Worm (Caenorhabditis elegans) whole organism, L4 larva: ENCODE data around the gene R04E5.9.

ENCODE experiments used
- Y48G9A.11 ChIP-seq: fragments of 200-800 bp; sonication (Bioruptor generic); IDR thresholded peaks from 2 replicates; pipeline ENCODE4 v1.3.6; 2022; ENCODE audit warnings: missing genetic modification reagents, missing genetic modification characterization, missing compliant biosample characterization
- ZK337.2 ChIP-seq: fragments of 200-800 bp; sonication (Bioruptor generic); IDR thresholded peaks from 2 replicates; pipeline ENCODE4 v1.3.6; 2022; ENCODE audit warnings: missing genetic modification reagents, missing genetic modification characterization, missing compliant biosample characterization
- aha-1 ChIP-seq: fragments of 150-350 bp; peaks from one replicate; lab custom pipeline; 2014; ENCODE audit warnings: missing biosample characterization, missing genetic modification characterization
- arid-1 ChIP-seq: fragments of 200-800 bp; sonication (Bioruptor generic); conservative IDR thresholded peaks from 2 replicates; pipeline ENCODE4 v1.3.6; 2022; ENCODE audit warnings: missing genetic modification reagents, missing genetic modification characterization, missing compliant biosample characterization
- ceh-20 ChIP-seq: fragments of 200-800 bp; sonication (Bioruptor generic); IDR thresholded peaks from 2 replicates; pipeline ENCODE4 v1.3.6; 2022; ENCODE audit warnings: missing genetic modification reagents, missing genetic modification characterization, missing compliant biosample characterization
- ces-1 ChIP-seq: fragments of 150-350 bp; sonication (generic microtip); optimal IDR thresholded peaks from 4 replicates; lab custom pipeline; 2014; ENCODE audit warnings: missing biosample characterization, missing genetic modification reagents, missing genetic modification characterization
- ctbp-1 ChIP-seq: fragments of 200-800 bp; sonication (Bioruptor generic); IDR thresholded peaks from 2 replicates; pipeline ENCODE4 v1.3.6; 2022; ENCODE audit warnings: missing genetic modification reagents, missing genetic modification characterization, missing compliant biosample characterization
- daf-16 ChIP-seq, 3 experiments: sonication (generic microtip); optimal IDR thresholded peaks; 2 replicates each; lab custom pipeline; 2016 to 2017; ENCODE audit warnings: missing genetic modification characterization in 3 of 3, missing genetic modification reagents in 3 of 3, mild to moderate bottlenecking in 2 of 3, missing compliant biosample characterization in 2 of 3, missing biosample characterization in 1 of 3, moderate library complexity in 1 of 3
- daf-19 ChIP-seq: fragments of 200-800 bp; sonication (Bioruptor generic); conservative IDR thresholded peaks from 2 replicates; pipeline ENCODE4 v1.3.6; 2022; ENCODE audit warnings: missing genetic modification characterization, missing compliant biosample characterization
- dmd-6 ChIP-seq: fragments of 200-800 bp; sonication (Bioruptor generic); IDR thresholded peaks from 2 replicates; pipeline ENCODE4 v1.3.6; 2022; ENCODE audit warnings: missing genetic modification reagents, missing genetic modification characterization, missing compliant biosample characterization
- dmd-8 ChIP-seq: fragments of 200-800 bp; sonication (Bioruptor generic); IDR thresholded peaks from 2 replicates; pipeline ENCODE4 v1.3.6; 2022; ENCODE audit warnings: missing genetic modification characterization, missing compliant biosample characterization
- duxl-1 ChIP-seq: sonication (generic microtip); optimal IDR thresholded peaks from 2 replicates; lab custom pipeline; 2016; ENCODE audit warnings: mild to moderate bottlenecking, missing genetic modification characterization, moderate library complexity, missing compliant biosample characterization; ENCODE audit not compliant: poor library complexity
- dve-1 ChIP-seq: sonication (generic microtip); optimal IDR thresholded peaks from 2 replicates; lab custom pipeline; 2017; ENCODE audit warnings: antibody characterized with exemption, mild to moderate bottlenecking, missing genetic modification characterization, missing compliant biosample characterization; ENCODE audit not compliant: insufficient read depth
- egl-43 ChIP-seq: fragments of 200-800 bp; sonication (Bioruptor generic); IDR thresholded peaks from 2 replicates; pipeline ENCODE4 v1.3.6; 2022; ENCODE audit warnings: missing genetic modification reagents, missing genetic modification characterization, missing compliant biosample characterization
- fkh-10 ChIP-seq: fragments of 150-350 bp; optimal IDR thresholded peaks from 2 replicates; lab custom pipeline; 2014; ENCODE audit warnings: missing biosample characterization, missing genetic modification reagents, missing genetic modification characterization
- hif-1 ChIP-seq, 2 experiments: sonication (generic microtip); optimal IDR thresholded peaks; 2 replicates each; lab custom pipeline; 2016 to 2017; ENCODE audit warnings: missing compliant biosample characterization in 2 of 2, missing genetic modification characterization in 2 of 2, missing genetic modification reagents in 2 of 2, missing genotype in 2 of 2, mild to moderate bottlenecking in 1 of 2
- hlh-11 ChIP-seq: fragments of 200-800 bp; sonication (Bioruptor generic); optimal IDR thresholded peaks from 2 replicates; lab custom pipeline; 2018; ENCODE audit warnings: mild to moderate bottlenecking, missing genetic modification characterization, missing compliant biosample characterization
- hmg-1.1 ChIP-seq: fragments of 200-800 bp; sonication (Bioruptor generic); IDR thresholded peaks from 2 replicates; pipeline ENCODE4 v1.3.6; 2022; ENCODE audit warnings: missing genetic modification reagents, missing genetic modification characterization, missing compliant biosample characterization
- lim-7 ChIP-seq: fragments of 200-800 bp; sonication (Bioruptor generic); IDR thresholded peaks from 2 replicates; pipeline ENCODE4 v1.3.6; 2022; ENCODE audit warnings: missing genetic modification characterization, missing compliant biosample characterization
- lin-38 ChIP-seq: fragments of 200-800 bp; sonication (Bioruptor generic); IDR thresholded peaks from 2 replicates; pipeline ENCODE4 v1.3.6; 2022; ENCODE audit warnings: missing genetic modification reagents, missing genetic modification characterization, missing compliant biosample characterization
- lir-3 ChIP-seq: sonication (generic microtip); optimal IDR thresholded peaks from 2 replicates; lab custom pipeline; 2016; ENCODE audit warnings: mild to moderate bottlenecking, missing genetic modification characterization, missing compliant biosample characterization
- lsy-2 ChIP-seq, 2 experiments: fragments of 150-350 bp in 1 of 2; sonication (generic microtip) in 1 of 2; optimal IDR thresholded peaks; 2 replicates each; lab custom pipeline; 2014 to 2017; ENCODE audit warnings: missing biosample characterization in 2 of 2, missing genetic modification characterization in 2 of 2
- mxl-2 ChIP-seq: fragments of 200-800 bp; sonication (Bioruptor generic); conservative IDR thresholded peaks from 2 replicates; pipeline ENCODE4 v1.3.6; 2022; ENCODE audit warnings: missing genetic modification reagents, missing genetic modification characterization, missing compliant biosample characterization
- mxl-3 ChIP-seq: fragments of 200-800 bp; sonication (Bioruptor generic); optimal IDR thresholded peaks from 2 replicates; lab custom pipeline; 2018; ENCODE audit warnings: mild to moderate bottlenecking, missing genetic modification characterization, missing compliant biosample characterization
- nhr-10 ChIP-seq: fragments of 150-350 bp; optimal IDR thresholded peaks from 2 replicates; lab custom pipeline; 2014; ENCODE audit warnings: missing biosample characterization, missing genetic modification characterization
- nhr-11 ChIP-seq: fragments of 150-350 bp; optimal IDR thresholded peaks from 2 replicates; lab custom pipeline; 2014; ENCODE audit warnings: missing biosample characterization, missing genetic modification characterization
- nhr-41 ChIP-seq: fragments of 200-800 bp; sonication (Bioruptor generic); IDR thresholded peaks from 2 replicates; pipeline ENCODE4 v1.3.6; 2022; ENCODE audit warnings: missing genetic modification reagents, missing genetic modification characterization, missing compliant biosample characterization
- nhr-76 ChIP-seq: fragments of 150-350 bp; optimal IDR thresholded peaks from 2 replicates; lab custom pipeline; 2014; ENCODE audit warnings: missing biosample characterization, missing genetic modification characterization
- php-3 ChIP-seq: fragments of 200-800 bp; sonication (Bioruptor generic); IDR thresholded peaks from 2 replicates; pipeline ENCODE4 v1.3.6; 2022; ENCODE audit warnings: missing genetic modification reagents, missing genetic modification characterization, missing compliant biosample characterization
- pqm-1 ChIP-seq: sonication (generic microtip); optimal IDR thresholded peaks from 2 replicates; lab custom pipeline; 2017; ENCODE audit warnings: missing biosample characterization, missing genetic modification characterization
- set-16 ChIP-seq: fragments of 200-800 bp; sonication (Bioruptor generic); IDR thresholded peaks from 2 replicates; pipeline ENCODE4 v1.3.6; 2022; ENCODE audit warnings: missing genetic modification reagents, missing genetic modification characterization, missing compliant biosample characterization
- snpc-4 ChIP-seq: fragments of 150-350 bp; optimal IDR thresholded peaks from 2 replicates; lab custom pipeline; 2014; ENCODE audit warnings: missing biosample characterization, missing genetic modification characterization
- unc-62 ChIP-seq, 3 experiments: fragments of 150-350 bp in 1 of 3; sonication (generic microtip); optimal IDR thresholded peaks in 2 of 3; peaks in 1 of 3; 1 replicate in 1 of 3; 2 replicates in 2 of 3; lab custom pipeline; 2014 to 2017; ENCODE audit warnings: missing biosample characterization in 3 of 3, missing genetic modification characterization in 3 of 3, missing genetic modification reagents in 3 of 3, missing genotype in 1 of 3
- zfp-3 ChIP-seq: fragments of 200-800 bp; sonication (Bioruptor generic); conservative IDR thresholded peaks from 2 replicates; pipeline ENCODE4 v1.3.6; 2022; ENCODE audit warnings: missing genetic modification reagents, missing genetic modification characterization, missing compliant biosample characterization

Gene R04E5.9

ce11 chrX:8806070-8806799 lies 4.7 kb downstream of the R04E5.9 start, which contains the start of gene R04E5.8 (continued):
- TF ChIP-seq lim-7 (GFP tag; lab: Robert Waterston, UW) (no peak), pqm-1 (tag; lab: Kevin White, UChicago) (no peak), ZK337.2 (GFP tag; lab: Robert Waterston, UW) (no peak), mxl-2 (no peak), ceh-20 (0 out of 2 replicates have a peak, but pooled peaks have one; percentile 27), arid-1 (GFP tag; lab: Robert Waterston, UW) (no peak), dve-1 (tag; lab: Kevin White, UChicago) (no peak), lin-38 (peak; percentile 25; the same call in 1 of the 2 replicates), hmg-1.1 (GFP tag; lab: Robert Waterston, UW) (peak; percentile 58), nhr-10 (no peak), nhr-11 (tag; lab: Kevin White, UChicago) (peak; percentile 25), nhr-41 (GFP tag; lab: Robert Waterston, UW) (no peak), zfp-3 (GFP tag; lab: Robert Waterston, UW) (no peak), hif-1 (tag; optimal IDR thresholded peaks at IDR 0.05; lab: Kevin White, UChicago) (peak in 1 of 2 experiments; percentile 48), dmd-6 (GFP tag; lab: Robert Waterston, UW) (0 out of 2 replicates have a peak, but pooled peaks have one; percentile 14), mxl-3 (GFP tag; lab: Kevin White, UChicago) (peak; percentile 72), php-3 (GFP tag; lab: Robert Waterston, UW) (0 out of 2 replicates have a peak, but pooled peaks have one; percentile 22)

DNA sequence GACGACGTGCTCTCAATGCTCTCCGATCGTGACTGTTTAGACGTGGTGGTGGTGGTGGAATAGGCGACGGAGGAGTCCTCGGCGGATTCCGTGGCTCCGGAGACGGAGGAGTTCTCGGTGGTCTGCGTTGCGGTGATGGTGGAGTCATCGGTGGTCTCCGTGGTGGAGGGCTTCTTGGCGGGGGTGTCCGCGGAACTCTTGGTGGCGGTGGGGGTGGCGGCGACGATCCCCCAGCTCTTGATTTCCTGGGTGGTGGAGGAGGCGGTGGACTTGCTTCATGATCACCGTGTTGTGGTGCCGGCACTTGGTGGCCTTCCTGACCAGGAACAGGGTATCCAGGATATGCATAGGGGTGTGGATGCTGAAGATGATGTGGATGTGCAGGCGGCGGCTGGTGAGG lies 5.5 kb downstream of the R04E5.9 start:
- TF ChIP-seq set-16 (GFP tag; lab: Robert Waterston, UW) = peak; percentile 97
- TF ChIP-seq aha-1 (tag; lab: Kevin White, UChicago) = peak; percentile 71
- TF ChIP-seq Y48G9A.11 (GFP tag; lab: Robert Waterston, UW) = no peak
- no peak for TF ChIP-seq duxl-1
- TF ChIP-seq egl-43 (GFP tag; lab: Robert Waterston, UW) = 0 out of 2 replicates have a peak, but pooled peaks have one; percentile 20
- TF ChIP-seq snpc-4 (tag; lab: Kevin White, UChicago) = no peak

- TF ChIP-seq lsy-2 (tag; optimal IDR thresholded peaks at IDR 0.05; lab: Kevin White, UChicago) (peak in 1 of 2 experiments; percentile 39), dmd-6 (GFP tag; lab: Robert Waterston, UW) (no peak), ctbp-1 (peak; percentile 70; the same call in 1 of the 2 replicates), aha-1 (tag; lab: Kevin White, UChicago) (peak; percentile 80), hmg-1.1 (GFP tag; lab: Robert Waterston, UW) (0 out of 2 replicates have a peak, but pooled peaks have one; percentile 23), ceh-20 (no peak), dmd-8 (GFP tag; lab: Robert Waterston, UW) (no peak), arid-1 (GFP tag; lab: Robert Waterston, UW) (0 out of 2 replicates have a peak, but pooled peaks have one; percentile 13), unc-62 (GFP tag; optimal IDR thresholded peaks at IDR 0.05 in 1 of 2; lab: Kevin White, UChicago) (peak in 1 of 2 experiments; percentile 78), unc-62 (tag; optimal IDR thresholded peaks at IDR 0.05; lab: Kevin White, UChicago) (no peak), ces-1 (GFP tag; lab: Kevin White, UChicago) (peak; percentile 70), hlh-11 (tag; lab: Kevin White, UChicago) (peak; percentile 17), lir-3 (tag; lab: Kevin White, UChicago) (no peak), set-16 (GFP tag; lab: Robert Waterston, UW) (0 out of 2 replicates have a peak, but pooled peaks have one; percentile 10), hif-1 (tag; optimal IDR thresholded peaks at IDR 0.05; lab: Kevin White, UChicago) (peak in 1 of 2 experiments; percentile 9), nhr-76 (no peak), daf-16 (GFP tag; optimal IDR thresholded peaks at IDR 0.05; lab: Kevin White, UChicago) (no peak), daf-16 (tag; optimal IDR thresholded peaks at IDR 0.05; lab: Kevin White, UChicago) (peak; percentile 9), daf-19 (GFP tag; lab: Robert Waterston, UW) (0 out of 2 replicates have a peak, but pooled peaks have one; percentile 10), fkh-10 (GFP tag; lab: Kevin White, UChicago) (peak; percentile 79)
- TF ChIP-seq, all 104 proteins: peak for 13
Measured at ce11 chrX:8800983-8801382, 10.0 kb downstream of the R04E5.9 start.
